Worm (Caenorhabditis elegans) whole organism, late embryonic: ENCODE data around the gene chil-22.

Experiments
- ahr-1 ChIP-seq: sonication (generic microtip); optimal IDR thresholded peaks from 2 replicates; lab custom pipeline; 2016; ENCODE audit warnings: missing genetic modification characterization, missing compliant biosample characterization
- ceh-19 ChIP-seq: fragments of 200-800 bp; sonication (Bioruptor generic); optimal IDR thresholded peaks from 2 replicates; lab custom pipeline; 2018; ENCODE audit warnings: mild to moderate bottlenecking, missing genetic modification characterization, missing compliant biosample characterization
- ceh-9 ChIP-seq: sonication (generic microtip); optimal IDR thresholded peaks from 2 replicates; lab custom pipeline; 2016; ENCODE audit warnings: mild to moderate bottlenecking, missing genetic modification characterization, inconsistent platforms, missing compliant biosample characterization
- hlh-8 ChIP-seq: sonication (generic microtip); optimal IDR thresholded peaks from 2 replicates; lab custom pipeline; 2016; ENCODE audit warnings: missing genotype, missing genetic modification characterization, missing compliant biosample characterization
- nhr-11 ChIP-seq: fragments of 150-350 bp; optimal IDR thresholded peaks from 2 replicates; lab custom pipeline; 2014; ENCODE audit warnings: missing biosample characterization, missing genetic modification characterization
- sox-2 ChIP-seq: fragments of 200-800 bp; sonication (Bioruptor generic); IDR thresholded peaks from 2 replicates; pipeline ENCODE4 v1.3.6; 2022; ENCODE audit warnings: missing genetic modification reagents, missing genetic modification characterization, missing compliant biosample characterization

DNA sequence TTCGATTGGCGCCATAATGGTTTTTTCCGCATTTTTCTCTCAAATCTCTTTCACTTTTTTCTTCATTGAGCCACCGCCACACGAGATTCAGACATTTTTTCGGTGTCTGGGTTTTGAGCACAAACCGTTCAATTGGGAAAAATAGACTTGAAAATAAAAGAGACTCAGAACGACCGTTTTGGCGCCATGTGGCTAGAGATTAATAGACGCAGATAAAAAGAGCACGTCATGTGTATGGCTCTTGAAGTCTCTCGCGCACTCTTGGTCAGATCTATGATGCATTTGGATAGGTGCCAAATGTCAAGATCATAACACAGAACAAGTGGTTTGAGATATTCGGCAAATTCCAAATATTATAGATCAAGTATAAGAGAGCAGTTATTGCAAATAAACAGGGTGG, 15.4 kb upstream of the chil-22 start:
- no peak for TF ChIP-seq nhr-11 (tag; lab: Kevin White, UChicago)
- no peak for TF ChIP-seq sox-2 (GFP tag; lab: Robert Waterston, UW)
- TF ChIP-seq ceh-9 = no peak
- TF ChIP-seq hlh-8 (tag; lab: Kevin White, UChicago) = no peak
- TF ChIP-seq ahr-1 (tag; lab: Kevin White, UChicago) = no peak
- TF ChIP-seq ceh-19 (GFP tag; lab: Kevin White, UChicago) = no peak
